Fruit fly (Drosophila melanogaster) whole organism, embryonic: Measurements from ENCODE around the gene CG14515.

ENCODE experiments used
- Aef1 ChIP-seq: fragments of 200-800 bp; sonication (Bioruptor generic); IDR thresholded peaks from 3 replicates; pipeline ENCODE4 v1.3.6; 2022; ENCODE audit warnings: missing biosample characterization, missing genetic modification characterization
- Blimp-1 ChIP-seq: fragments of 200-800 bp; sonication (Bioruptor generic); optimal IDR thresholded peaks from 3 replicates; lab custom pipeline; 2018; ENCODE audit warnings: missing biosample characterization, missing genetic modification characterization, mild to moderate bottlenecking, moderate library complexity, missing genetic modification reagents
- CG10209 ChIP-seq: fragments of 200-800 bp; sonication (Bioruptor generic); optimal IDR thresholded peaks from 3 replicates; lab custom pipeline; 2017; ENCODE audit warnings: missing biosample characterization, mild to moderate bottlenecking, missing genetic modification characterization, missing genetic modification reagents
- CG11085 ChIP-seq: fragments of 200-800 bp; sonication (Bioruptor generic); IDR thresholded peaks from 2 replicates; pipeline ENCODE4 v1.3.6; 2022; ENCODE audit warnings: missing biosample characterization, missing genetic modification characterization
- CG11695 ChIP-seq: fragments of 200-800 bp; sonication (Bioruptor generic); IDR thresholded peaks from 3 replicates; pipeline ENCODE4 v1.3.6; 2022; ENCODE audit warnings: missing biosample characterization, missing genetic modification characterization
- CG12155 ChIP-seq: fragments of 200-800 bp; sonication (Bioruptor generic); optimal IDR thresholded peaks from 3 replicates; lab custom pipeline; 2016; ENCODE audit warnings: missing biosample characterization, missing genetic modification characterization
- CG13287 ChIP-seq: fragments of 200-800 bp; sonication (Bioruptor generic); IDR thresholded peaks from 2 replicates; pipeline ENCODE4 v1.3.6; 2022; ENCODE audit warnings: missing biosample characterization, missing genetic modification characterization; ENCODE audit not compliant: partially characterized antibody
- CG1603 ChIP-seq: fragments of 200-800 bp; sonication (Bioruptor generic); optimal IDR thresholded peaks from 2 replicates; lab custom pipeline; 2019; ENCODE audit warnings: missing biosample characterization, mild to moderate bottlenecking, missing genetic modification characterization, moderate library complexity
- CG16815 ChIP-seq: fragments of 200-800 bp; sonication (Bioruptor generic); optimal IDR thresholded peaks from 3 replicates; lab custom pipeline; 2017; ENCODE audit warnings: missing biosample characterization, mild to moderate bottlenecking, missing genetic modification characterization
- CG17612 ChIP-seq: fragments of 200-800 bp; sonication (Bioruptor generic); IDR thresholded peaks from 2 replicates; pipeline ENCODE4 v1.3.6; 2022; ENCODE audit warnings: missing biosample characterization, missing genetic modification characterization
- CG18476 ChIP-seq: fragments of 200-800 bp; sonication (Bioruptor generic); optimal IDR thresholded peaks from 2 replicates; lab custom pipeline; 2016; ENCODE audit warnings: missing biosample characterization, mild to moderate bottlenecking, missing genetic modification characterization
- CG2712 ChIP-seq: fragments of 200-800 bp; optimal IDR thresholded peaks from 3 replicates; lab custom pipeline; 2019; ENCODE audit warnings: missing biosample characterization, mild to moderate bottlenecking, missing genetic modification characterization, moderate library complexity
- CG31441 ChIP-seq: fragments of 200-800 bp; sonication (Bioruptor generic); IDR thresholded peaks from 2 replicates; pipeline ENCODE4 v1.3.6; 2022; ENCODE audit warnings: missing biosample characterization, missing genetic modification characterization
- CG34224 ChIP-seq: fragments of 200-800 bp; sonication (Bioruptor generic); IDR thresholded peaks from 3 replicates; pipeline ENCODE4 v1.3.6; 2022; ENCODE audit warnings: missing biosample characterization, missing genetic modification characterization; ENCODE audit not compliant: partially characterized antibody
- CG34422 ChIP-seq: fragments of 200-800 bp; sonication (Bioruptor generic); IDR thresholded peaks from 3 replicates; pipeline ENCODE4 v1.3.6; 2022; ENCODE audit warnings: missing biosample characterization, missing genetic modification characterization
- CG3726 ChIP-seq: fragments of 200-800 bp; sonication (Bioruptor generic); IDR thresholded peaks from 3 replicates; pipeline ENCODE4, ENCODE4 v1.3.6; 2022; ENCODE audit warnings: missing biosample characterization, missing genetic modification characterization
- CG4424 ChIP-seq: fragments of 200-800 bp; sonication (Bioruptor generic); optimal IDR thresholded peaks from 3 replicates; lab custom pipeline; 2016; ENCODE audit warnings: missing biosample characterization, missing genetic modification characterization
- CG5953 ChIP-seq: fragments of 200-800 bp; sonication (Bioruptor generic); IDR thresholded peaks from 2 replicates; pipeline ENCODE4 v1.3.6; 2022; ENCODE audit warnings: missing biosample characterization, missing genetic modification characterization
- D19B ChIP-seq: fragments of 200-800 bp; sonication (Bioruptor generic); optimal IDR thresholded peaks from 2 replicates; lab custom pipeline; 2017; ENCODE audit warnings: missing biosample characterization, mild to moderate bottlenecking, missing genetic modification characterization
- Dref ChIP-seq: fragments of 200-800 bp; sonication (Bioruptor generic); IDR thresholded peaks from 2 replicates; pipeline ENCODE4 v1.3.6; 2022; ENCODE audit warnings: missing biosample characterization, missing genetic modification characterization
- Eip74EF ChIP-seq, 2 experiments: fragments of 200-800 bp in 1 of 2; fragments of >200 bp in 1 of 2; sonication (Bioruptor generic) in 1 of 2; optimal IDR thresholded peaks; 2 replicates each; lab custom pipeline; 2017 to 2019; ENCODE audit warnings: missing biosample characterization in 2 of 2, missing genetic modification characterization in 2 of 2, mild to moderate bottlenecking in 1 of 2, moderate library complexity in 1 of 2
- Elba2 ChIP-seq: fragments of 200-800 bp; sonication (Bioruptor generic); optimal IDR thresholded peaks from 3 replicates; lab custom pipeline; 2016; ENCODE audit warnings: missing biosample characterization, missing genetic modification characterization
- HmgZ ChIP-seq: fragments of 200-800 bp; sonication (Bioruptor generic); optimal IDR thresholded peaks from 2 replicates; lab custom pipeline; 2018; ENCODE audit warnings: missing biosample characterization, mild to moderate bottlenecking, missing genetic modification characterization
- Hr3 ChIP-seq: fragments of 200-800 bp; sonication (Bioruptor generic); optimal IDR thresholded peaks from 3 replicates; lab custom pipeline; 2016; ENCODE audit warnings: missing biosample characterization, missing genetic modification characterization
- Mad ChIP-seq: fragments of 200-800 bp; sonication (Bioruptor generic); optimal IDR thresholded peaks from 2 replicates; lab custom pipeline; 2016; ENCODE audit warnings: missing biosample characterization, missing genetic modification characterization
- Med ChIP-seq: fragments of 200-800 bp; sonication (Bioruptor generic); peaks from one replicate; lab custom pipeline; 2016; ENCODE audit warnings: missing biosample characterization, missing genetic modification characterization, mild to moderate bottlenecking, inconsistent platforms, moderate library complexity
- Myb ChIP-seq: fragments of 200-800 bp; sonication (Bioruptor generic); optimal IDR thresholded peaks from 2 replicates; lab custom pipeline; 2016; ENCODE audit warnings: missing biosample characterization, missing genetic modification characterization
- Oli ChIP-seq: fragments of 200-800 bp; sonication (Bioruptor generic); optimal IDR thresholded peaks from 2 replicates; lab custom pipeline; 2018; ENCODE audit warnings: missing biosample characterization, mild to moderate bottlenecking, missing genetic modification characterization, moderate library complexity
- PHDP ChIP-seq: fragments of 200-800 bp; sonication (Bioruptor generic); optimal IDR thresholded peaks from 3 replicates; lab custom pipeline; 2018; ENCODE audit warnings: missing biosample characterization, mild to moderate bottlenecking, missing genetic modification characterization, moderate library complexity
- Tbp ChIP-seq: fragments of >200 bp; optimal IDR thresholded peaks from 2 replicates; lab custom pipeline; 2018; ENCODE audit warnings: missing biosample characterization, missing genetic modification characterization
- ac ChIP-seq: fragments of 200-800 bp; sonication (Bioruptor generic); optimal IDR thresholded peaks from 3 replicates; lab custom pipeline; 2017; ENCODE audit warnings: missing biosample characterization, mild to moderate bottlenecking, missing genetic modification characterization
- amos ChIP-seq: fragments of 200-800 bp; sonication (Bioruptor generic); IDR thresholded peaks from 2 replicates; pipeline ENCODE4 v1.3.6; 2022; ENCODE audit warnings: missing biosample characterization, missing genetic modification characterization; ENCODE audit not compliant: partially characterized antibody
- ap ChIP-seq: fragments of 200-800 bp; sonication (Bioruptor generic); IDR thresholded peaks from 2 replicates; pipeline ENCODE4 v1.3.6; 2022; ENCODE audit warnings: missing biosample characterization, missing genetic modification characterization
- cato ChIP-seq: fragments of 200-800 bp; sonication (Bioruptor generic); optimal IDR thresholded peaks from 2 replicates; lab custom pipeline; 2016; ENCODE audit warnings: missing biosample characterization, missing genetic modification characterization, borderline replicate concordance
- ewg ChIP-seq: fragments of 200-800 bp; sonication (Bioruptor generic); optimal IDR thresholded peaks from 3 replicates; lab custom pipeline; 2017; ENCODE audit warnings: mild to moderate bottlenecking, missing biosample characterization, missing genetic modification reagents, missing genetic modification characterization
- eyg ChIP-seq: fragments of 200-800 bp; sonication (Bioruptor generic); optimal IDR thresholded peaks from 3 replicates; lab custom pipeline; 2016; ENCODE audit warnings: missing biosample characterization, missing genetic modification characterization
- fd102C ChIP-seq: fragments of 200-800 bp; sonication (Bioruptor generic); optimal IDR thresholded peaks from 2 replicates; lab custom pipeline; 2018; ENCODE audit warnings: missing biosample characterization, mild to moderate bottlenecking, missing genetic modification characterization, moderate library complexity
- fu2 ChIP-seq: fragments of 200-800 bp; sonication (Bioruptor generic); optimal IDR thresholded peaks from 2 replicates; lab custom pipeline; 2016; ENCODE audit warnings: missing biosample characterization, missing genetic modification characterization
- gce ChIP-seq: fragments of 200-800 bp; sonication (Bioruptor generic); IDR thresholded peaks from 3 replicates; pipeline ENCODE4 v1.3.6; 2022; ENCODE audit warnings: missing biosample characterization, missing genetic modification characterization
- jumu ChIP-seq: fragments of 200-800 bp; sonication (Bioruptor generic); optimal IDR thresholded peaks from 3 replicates; lab custom pipeline; 2016; ENCODE audit warnings: missing biosample characterization, missing genetic modification characterization
- kay ChIP-seq: fragments of 200-800 bp; sonication (Bioruptor generic); optimal IDR thresholded peaks from 2 replicates; lab custom pipeline; 2016; ENCODE audit warnings: missing biosample characterization, missing genetic modification characterization
- knrl ChIP-seq: fragments of 200-800 bp; sonication (Bioruptor generic); IDR thresholded peaks from 3 replicates; pipeline ENCODE4 v1.3.6; 2022; ENCODE audit warnings: missing biosample characterization, missing genetic modification characterization; ENCODE audit not compliant: partially characterized antibody
- pb ChIP-seq: fragments of 200-800 bp; sonication (Bioruptor generic); optimal IDR thresholded peaks from 3 replicates; lab custom pipeline; 2016; ENCODE audit warnings: missing biosample characterization, missing genetic modification characterization
- run ChIP-seq: fragments of 200-800 bp; sonication (Bioruptor generic); optimal IDR thresholded peaks from 3 replicates; lab custom pipeline; 2018; ENCODE audit warnings: missing biosample characterization, mild to moderate bottlenecking, missing genetic modification characterization
- sima ChIP-seq: fragments of 200-800 bp; sonication (Bioruptor generic); optimal IDR thresholded peaks from 2 replicates; lab custom pipeline; 2016; ENCODE audit warnings: missing biosample characterization, missing genetic modification characterization
- sug ChIP-seq: fragments of 200-800 bp; optimal IDR thresholded peaks from 2 replicates; lab custom pipeline; 2019; ENCODE audit warnings: missing biosample characterization, mild to moderate bottlenecking, missing genetic modification characterization, moderate library complexity
- tgo ChIP-seq: fragments of 200-800 bp; sonication (Bioruptor generic); IDR thresholded peaks from 3 replicates; pipeline ENCODE4 v1.3.6; 2022; ENCODE audit warnings: missing biosample characterization, missing genetic modification characterization
- tio ChIP-seq: fragments of 200-800 bp; sonication (Bioruptor generic); optimal IDR thresholded peaks from 2 replicates; lab custom pipeline; 2017; ENCODE audit warnings: missing biosample characterization, missing genetic modification characterization, inconsistent platforms
- toy ChIP-seq: fragments of 200-800 bp; sonication (Bioruptor generic); IDR thresholded peaks from 2 replicates; pipeline ENCODE4 v1.3.6; 2022; ENCODE audit warnings: missing biosample characterization, missing genetic modification characterization
- ttk ChIP-seq: fragments of 200-800 bp; sonication (Bioruptor generic); IDR thresholded peaks from 2 replicates; pipeline ENCODE4 v2.1.2; 2022; ENCODE audit warnings: missing biosample characterization, missing genetic modification characterization
- unc-4 ChIP-seq: fragments of 200-800 bp; sonication (Bioruptor generic); IDR thresholded peaks from 2 replicates; pipeline ENCODE4 v1.3.6; 2022; ENCODE audit warnings: missing biosample characterization, missing genetic modification characterization; ENCODE audit not compliant: partially characterized antibody

CG14515 gene

dm6 chr3R:29148072-29148471, 49.3 kb upstream of the CG14515 start, which contains the start of the genes CG11882 and Pglym78 (continued):
- TF ChIP-seq Med (GFP tag; lab: Kevin White, UChicago) (peak; percentile 93), CG17612 (GFP tag; lab: Robert Waterston, UW) (no peak), Oli (tag; lab: Kevin White, UChicago) (no peak), fd102C (GFP tag; lab: Kevin White, UChicago) (no peak), ttk (GFP tag; lab: Robert Waterston, UW) (peak; percentile 64), CG12155 (GFP tag; lab: Kevin White, UChicago) (peak; percentile 57), CG13287 (GFP tag; lab: Robert Waterston, UW) (peak; percentile 78), CG2712 (tag; lab: Kevin White, UChicago) (peak; percentile 54), toy (GFP tag; lab: Robert Waterston, UW) (no peak), tio (GFP tag; lab: Kevin White, UChicago) (no peak), CG34422 (GFP tag; lab: Robert Waterston, UW) (peak; percentile 69; the same call in 1 of the 3 replicates), CG10209 (GFP tag; lab: Kevin White, UChicago) (no peak), CG4424 (GFP tag; lab: Kevin White, UChicago) (peak; percentile 7), jumu (GFP tag; lab: Kevin White, UChicago) (peak; percentile 70), knrl (peak; percentile 48; the same call in 1 of the 3 replicates), D19B (GFP tag; lab: Kevin White, UChicago) (no peak), pb (GFP tag; lab: Kevin White, UChicago) (no peak), HmgZ (tag; lab: Kevin White, UChicago) (peak; percentile 89), Aef1 (GFP tag; lab: Robert Waterston, UW) (peak; percentile 21; the same call in 1 of the 3 replicates), Mad (GFP tag; lab: Kevin White, UChicago) (no peak), CG16815 (no peak), cato (no peak), sima (GFP tag; lab: Kevin White, UChicago) (no peak), amos (GFP tag; lab: Robert Waterston, UW) (peak; percentile 58; the same call in 1 of the 2 replicates), PHDP (tag; lab: Kevin White, UChicago) (no peak), Myb (GFP tag; lab: Kevin White, UChicago) (peak; percentile 86), Dref (GFP tag; lab: Robert Waterston, UW) (peak; percentile 81), Blimp-1 (GFP tag; lab: Kevin White, UChicago) (no peak), CG11695 (GFP tag; lab: Robert Waterston, UW) (no peak; the same call in 2 of the 3 replicates), fu2 (GFP tag; lab: Kevin White, UChicago) (peak; percentile 46), CG3726 (GFP tag; lab: Robert Waterston, UW) (no peak), kay (GFP tag; lab: Kevin White, UChicago) (peak; percentile 20), CG11085 (GFP tag; lab: Robert Waterston, UW) (no peak), Tbp (no peak), CG5953 (GFP tag; lab: Robert Waterston, UW) (no peak), eyg (no peak), tgo (GFP tag; lab: Robert Waterston, UW) (no peak), ac (GFP tag; lab: Kevin White, UChicago) (no peak), CG18476 (GFP tag; lab: Kevin White, UChicago) (no peak), CG1603 (tag; lab: Kevin White, UChicago) (peak; percentile 91), CG31441 (no peak), sug (tag; lab: Kevin White, UChicago) (peak; percentile 73), Hr3 (GFP tag; lab: Kevin White, UChicago) (peak; percentile 81), Eip74EF (GFP tag; optimal IDR thresholded peaks at IDR 0.05; lab: Kevin White, UChicago) (no peak), run (tag; lab: Kevin White, UChicago) (no peak), unc-4 (GFP tag; lab: Robert Waterston, UW) (peak; percentile 65), ewg (GFP tag; lab: Kevin White, UChicago) (peak; percentile 100), Elba2 (peak; percentile 81), ap (GFP tag; lab: Robert Waterston, UW) (no peak), CG34224 (GFP tag; lab: Robert Waterston, UW) (peak; percentile 72), gce (GFP tag; lab: Robert Waterston, UW) (no peak)
